Worm (Caenorhabditis elegans) whole organism, L4/young adult: ENCODE measurements around the gene gon-14.
"Not testable (repeated sequence)": the region's sequence is repeated elsewhere in the genome, so short reads cannot be mapped to it uniquely, and the experiment has no call there.

Experiments used
- W03F9.2 ChIP-seq: fragments of 150-350 bp; optimal IDR thresholded peaks from 2 replicates; lab custom pipeline; 2014; ENCODE audit warnings: missing biosample characterization, missing genetic modification characterization
- dao-5 ChIP-seq: sonication (generic microtip); optimal IDR thresholded peaks from 2 replicates; lab custom pipeline; 2016; ENCODE audit warnings: missing genotype, missing genetic modification characterization, moderate library complexity, missing compliant biosample characterization
- him-1 ChIP-seq: sonication (generic microtip); optimal IDR thresholded peaks from 2 replicates; lab custom pipeline; 2016; ENCODE audit warnings: missing genotype, missing genetic modification reagents, missing genetic modification characterization, missing compliant biosample characterization

The gon-14 gene

ce11 chrV:6621894-6622293 lies 10.9 kb upstream of the gon-14 start, which contains the start of gene nhr-37:
Gene nhr-37 (plus strand): TSS chrV:6622194.
- no peak for TF ChIP-seq him-1 (tag; lab: Kevin White, UChicago)
- TF ChIP-seq dao-5 = no peak
- TF ChIP-seq W03F9.2 (tag; lab: Kevin White, UChicago) = no peak

ce11 chrV:6620809-6621208 lies 9.9 kb upstream of the gon-14 start:
- no peak for TF ChIP-seq dao-5
- TF ChIP-seq him-1 (tag; lab: Kevin White, UChicago) = no peak
- TF ChIP-seq W03F9.2 (tag; lab: Kevin White, UChicago) = no peak

- no peak for TF ChIP-seq W03F9.2 (tag; lab: Kevin White, UChicago)
- TF ChIP-seq him-1 (tag; lab: Kevin White, UChicago) = no peak
- TF ChIP-seq dao-5 = no peak
Observed at ce11 chrV:6616294-6616693, 5.3 kb upstream of the gon-14 start.

- TF ChIP-seq W03F9.2 (tag; lab: Kevin White, UChicago) (no peak), him-1 (tag; lab: Kevin White, UChicago) (no peak), dao-5 (no peak)
Observed at ce11 chrV:6614968-6615367, 4.0 kb upstream of the gon-14 start.

- no peak for TF ChIP-seq him-1 (tag; lab: Kevin White, UChicago)
- no peak for TF ChIP-seq dao-5
- TF ChIP-seq W03F9.2 (tag; lab: Kevin White, UChicago) = no peak
Observed at ce11 chrV:6614152-6614734, 3.3 kb upstream of the gon-14 start, which contains the start of gene cpr-4. Gene cpr-4 (plus strand): TSS chrV:6614674.

ce11 chrV:6611504-6611903 lies 546 bp upstream of the gon-14 start:
- no peak for TF ChIP-seq dao-5
- TF ChIP-seq W03F9.2 (tag; lab: Kevin White, UChicago) = peak; percentile 50

ce11 chrV:6606197-6606596 lies 4.8 kb downstream of the gon-14 start:
- TF ChIP-seq him-1 (tag; lab: Kevin White, UChicago) (no peak), dao-5 (no peak), W03F9.2 (tag; lab: Kevin White, UChicago) (peak; percentile 40)

- no peak for TF ChIP-seq W03F9.2 (tag; lab: Kevin White, UChicago)
- TF ChIP-seq dao-5 = no peak
- TF ChIP-seq him-1 (tag; lab: Kevin White, UChicago) = no peak
Observed at ce11 chrV:6605275-6605674, 5.7 kb downstream of the gon-14 start, which contains the start of gene ZK1055.7. Gene ZK1055.7 (minus strand): TSS chrV:6605375.

- TF ChIP-seq dao-5 (no peak), W03F9.2 (tag; lab: Kevin White, UChicago) (no peak), him-1 (tag; lab: Kevin White, UChicago) (no peak)
Observed at ce11 chrV:6602556-6603062, 8.3 kb downstream of the gon-14 start, which contains the start of gene ZK1055.6. Gene ZK1055.6 (minus strand): TSS chrV:6602606.

ce11 chrV:6593700-6594244 lies 17.2 kb downstream of the gon-14 start, which contains the start of gene hcp-1:
Gene hcp-1 (plus strand): TSS chrV:6594194.
- TF ChIP-seq W03F9.2 (tag; lab: Kevin White, UChicago) = no peak
- no peak for TF ChIP-seq him-1 (tag; lab: Kevin White, UChicago)
- no peak for TF ChIP-seq dao-5

- TF ChIP-seq him-1 (tag; lab: Kevin White, UChicago) = no peak
Observed at ce11 chrV:6590283-6590682, 20.7 kb downstream of the gon-14 start, which contains the start of gene ZK1055.2. Gene ZK1055.2 (plus strand): TSS chrV:6590583.

- not testable (repeated sequence) for TF ChIP-seq dao-5; W03F9.2 (tag; lab: Kevin White, UChicago); him-1 (tag; lab: Kevin White, UChicago)
Observed at ce11 chrV:6581762-6582161, 29.2 kb downstream of the gon-14 start, which contains the start of gene ZK1055.4. Gene ZK1055.4 (plus strand): TSS chrV:6582062.

- TF ChIP-seq him-1 (tag; lab: Kevin White, UChicago) (no peak), W03F9.2 (tag; lab: Kevin White, UChicago) (no peak), dao-5 (no peak)
Observed at ce11 chrV:6579992-6580391, 31.0 kb downstream of the gon-14 start, which contains the start of gene EGAP9.3. Gene EGAP9.3 (minus strand): TSS chrV:6580122.

ce11 chrV:6576567-6576966 lies 34.4 kb downstream of the gon-14 start, which contains the start of gene EGAP9.4:
Gene EGAP9.4 (plus strand): TSS chrV:6576867.
- TF ChIP-seq dao-5 (no peak), him-1 (tag; lab: Kevin White, UChicago) (no peak), W03F9.2 (tag; lab: Kevin White, UChicago) (no peak)
